Worm (Caenorhabditis elegans) whole organism, L3 larva: ENCODE results near the gene ZK616.1.
A peak's percentile ranks its signal among the peaks of the same experiment; 100 is the strongest.

Experiments
- ZK546.5 ChIP-seq: sonication (generic microtip); optimal IDR thresholded peaks from 2 replicates; lab custom pipeline; 2017; ENCODE audit warnings: missing biosample characterization, missing genetic modification characterization
- aly-2 ChIP-seq: fragments of 150-350 bp; optimal IDR thresholded peaks from 2 replicates; lab custom pipeline; 2014; ENCODE audit warnings: missing biosample characterization, missing genetic modification characterization
- ama-1 ChIP-seq: fragments of 150-350 bp; optimal IDR thresholded peaks from 2 replicates; lab custom pipeline; 2018
- ceh-28 ChIP-seq: fragments of 150-350 bp; optimal IDR thresholded peaks from 2 replicates; lab custom pipeline; 2014; ENCODE audit warnings: missing biosample characterization, missing genetic modification reagents, missing genetic modification characterization
- daf-12 ChIP-seq: fragments of 150-350 bp; optimal IDR thresholded peaks from 2 replicates; lab custom pipeline; 2014; ENCODE audit warnings: missing biosample characterization, missing genetic modification reagents, missing genetic modification characterization
- egl-27 ChIP-seq: sonication (generic microtip); optimal IDR thresholded peaks from 4 replicates; lab custom pipeline; 2017; ENCODE audit warnings: missing biosample characterization, missing genetic modification reagents, missing genetic modification characterization
- egl-5 ChIP-seq: fragments of 150-350 bp; optimal IDR thresholded peaks from 2 replicates; lab custom pipeline; 2017; ENCODE audit warnings: missing biosample characterization, missing genetic modification reagents, missing genetic modification characterization, inconsistent platforms
- elt-1 ChIP-seq: fragments of 150-350 bp; optimal IDR thresholded peaks from 2 replicates; lab custom pipeline; 2014; ENCODE audit warnings: missing biosample characterization, missing genetic modification characterization
- elt-2 ChIP-seq: sonication (generic microtip); optimal IDR thresholded peaks from 2 replicates; lab custom pipeline; 2016; ENCODE audit warnings: missing genetic modification reagents, mild to moderate bottlenecking, missing genetic modification characterization, missing compliant biosample characterization
- elt-3 ChIP-seq, 3 experiments: fragments of 150-350 bp in 1 of 3; sonication (generic microtip) in 2 of 3; optimal IDR thresholded peaks; 2 replicates in 2 of 3; 4 replicates in 1 of 3; lab custom pipeline; 2014 to 2017; ENCODE audit warnings: missing biosample characterization in 3 of 3, missing genetic modification characterization in 3 of 3
- eor-1 ChIP-seq, 2 experiments: fragments of 150-350 bp; optimal IDR thresholded peaks; 2 replicates each; lab custom pipeline; 2014 to 2018; ENCODE audit warnings: missing biosample characterization in 2 of 2, missing genetic modification characterization in 2 of 2
- fkh-2 ChIP-seq: fragments of 150-350 bp; optimal IDR thresholded peaks from 2 replicates; lab custom pipeline; 2014; ENCODE audit warnings: missing biosample characterization, missing genetic modification reagents, missing genetic modification characterization
- fos-1 ChIP-seq: fragments of 150-350 bp; optimal IDR thresholded peaks from 2 replicates; lab custom pipeline; 2014; ENCODE audit warnings: missing biosample characterization, missing genetic modification characterization
- hmg-11 ChIP-seq: sonication (generic microtip); optimal IDR thresholded peaks from 2 replicates; lab custom pipeline; 2016; ENCODE audit warnings: missing genetic modification characterization, missing compliant biosample characterization
- jun-1 ChIP-seq: fragments of 150-350 bp; optimal IDR thresholded peaks from 2 replicates; lab custom pipeline; 2014; ENCODE audit warnings: missing biosample characterization, missing genetic modification reagents, missing genetic modification characterization
- lin-15B ChIP-seq: fragments of 150-350 bp; optimal IDR thresholded peaks from 2 replicates; lab custom pipeline; 2014; ENCODE audit warnings: missing biosample characterization, missing genetic modification characterization
- lin-39 ChIP-seq: fragments of 150-350 bp; optimal IDR thresholded peaks from 2 replicates; lab custom pipeline; 2018; ENCODE audit warnings: missing biosample characterization, missing genetic modification reagents, missing genetic modification characterization
- lsy-12 ChIP-seq: sonication (generic microtip); optimal IDR thresholded peaks from 2 replicates; lab custom pipeline; 2016; ENCODE audit warnings: mild to moderate bottlenecking, missing genetic modification characterization, missing compliant biosample characterization
- nfya-1 ChIP-seq: sonication (generic microtip); optimal IDR thresholded peaks from 2 replicates; lab custom pipeline; 2017; ENCODE audit warnings: missing genetic modification characterization, mild to moderate bottlenecking, missing compliant biosample characterization, antibody characterized with exemption, moderate library complexity; ENCODE audit not compliant: insufficient read depth
- nhr-237 ChIP-seq: fragments of 150-350 bp; optimal IDR thresholded peaks from 2 replicates; lab custom pipeline; 2014; ENCODE audit warnings: missing biosample characterization, missing genetic modification characterization
- nhr-25 ChIP-seq: sonication (generic microtip); optimal IDR thresholded peaks from 2 replicates; lab custom pipeline; 2017; ENCODE audit warnings: missing biosample characterization, missing genetic modification characterization
- nhr-67 ChIP-seq: fragments of 150-350 bp; optimal IDR thresholded peaks from 2 replicates; lab custom pipeline; 2014; ENCODE audit warnings: missing biosample characterization, missing genetic modification characterization
- nhr-76 ChIP-seq: fragments of 150-350 bp; sonication (generic microtip); optimal IDR thresholded peaks from 5 replicates; lab custom pipeline; 2014; ENCODE audit warnings: missing biosample characterization, missing genetic modification characterization
- nhr-77 ChIP-seq: fragments of 150-350 bp; optimal IDR thresholded peaks from 2 replicates; lab custom pipeline; 2014; ENCODE audit warnings: missing biosample characterization, missing genetic modification characterization
- pha-4 ChIP-seq: fragments of 150-350 bp; optimal IDR thresholded peaks from 2 replicates; lab custom pipeline; 2014; ENCODE audit warnings: missing biosample characterization, missing genetic modification reagents, missing genetic modification characterization
- pqm-1 ChIP-seq: fragments of 150-350 bp; optimal IDR thresholded peaks from 2 replicates; lab custom pipeline; 2017; ENCODE audit warnings: missing biosample characterization, missing genetic modification characterization, inconsistent platforms
- sea-2 ChIP-seq: fragments of 150-350 bp; sonication (generic microtip); optimal IDR thresholded peaks from 4 replicates; lab custom pipeline; 2014; ENCODE audit warnings: missing biosample characterization, missing genetic modification reagents, missing genetic modification characterization
- tbx-2 ChIP-seq: sonication (generic microtip); optimal IDR thresholded peaks from 2 replicates; lab custom pipeline; 2016; ENCODE audit warnings: mild to moderate bottlenecking, missing genetic modification characterization, missing compliant biosample characterization
- unc-39 ChIP-seq: sonication (generic microtip); optimal IDR thresholded peaks from 4 replicates; lab custom pipeline; 2017; ENCODE audit warnings: missing biosample characterization, missing genetic modification characterization
- unc-62 ChIP-seq: fragments of 150-350 bp; sonication (generic microtip); optimal IDR thresholded peaks from 4 replicates; lab custom pipeline; 2014; ENCODE audit warnings: missing biosample characterization, missing genetic modification reagents, missing genetic modification characterization
- ztf-11 ChIP-seq: fragments of 150-350 bp; optimal IDR thresholded peaks from 2 replicates; lab custom pipeline; 2014; ENCODE audit warnings: missing biosample characterization, missing genetic modification characterization

Gene ZK616.1

ce11 chrIV:5381334-5381733, 19.4 kb upstream of the ZK616.1 start, which contains the start of gene F41H10.2:
TSS of gene F41H10.2 (plus strand) at chrIV:5381634.
- TF ChIP-seq nhr-76 (tag; lab: Kevin White, UChicago) (no peak), nhr-77 (tag; lab: Kevin White, UChicago) (no peak)

- no peak for TF ChIP-seq elt-1
- no peak for TF ChIP-seq nhr-237 (tag; lab: Kevin White, UChicago)
- no peak for TF ChIP-seq tbx-2 (tag; lab: Kevin White, UChicago)
- no peak for TF ChIP-seq lin-39 (tag; lab: Kevin White, UChicago)
- TF ChIP-seq fos-1 (tag; lab: Kevin White, UChicago), result no peak
- no peak for TF ChIP-seq nfya-1 (tag; lab: Kevin White, UChicago)
- no peak for TF ChIP-seq sea-2
- no peak for TF ChIP-seq nhr-67 (tag; lab: Kevin White, UChicago)
- no peak for TF ChIP-seq daf-12
- no peak for TF ChIP-seq jun-1
- no peak for TF ChIP-seq unc-62 (GFP tag; lab: Kevin White, UChicago)
- TF ChIP-seq ceh-28 (tag; lab: Kevin White, UChicago), result no peak
- TF ChIP-seq hmg-11 (tag; lab: Kevin White, UChicago), result no peak
- TF ChIP-seq nhr-77 (tag; lab: Kevin White, UChicago), result no peak
- TF ChIP-seq ama-1 (lab: Kevin White, UChicago), result no peak
- no peak for TF ChIP-seq eor-1 (tag; optimal IDR thresholded peaks at IDR 0.05; lab: Kevin White, UChicago)
- TF ChIP-seq egl-27 (tag; lab: Kevin White, UChicago), result no peak
Observed at ce11 chrIV:5382609-5383008, 18.1 kb upstream of the ZK616.1 start, which contains the start of gene F41H10.1. TSS of gene F41H10.1 (plus strand) at chrIV:5382909.

- TF ChIP-seq sea-2 (no peak), nfya-1 (tag; lab: Kevin White, UChicago) (no peak), ceh-28 (tag; lab: Kevin White, UChicago) (no peak), lsy-12 (no peak), elt-1 (no peak), aly-2 (tag; lab: Kevin White, UChicago) (no peak), unc-39 (tag; lab: Kevin White, UChicago) (no peak), tbx-2 (tag; lab: Kevin White, UChicago) (no peak)
- TF ChIP-seq, all 47 proteins: peak for 0
Observed at ce11 chrIV:5385020-5385419, 15.7 kb upstream of the ZK616.1 start, which contains the start of gene F41H10.12. TSS of gene F41H10.12 (plus strand) at chrIV:5385320.

- peak; percentile 77 for TF ChIP-seq ama-1 (lab: Kevin White, UChicago)
- TF ChIP-seq ZK546.5 (tag; lab: Kevin White, UChicago), result no peak
- TF ChIP-seq ztf-11 (tag; lab: Kevin White, UChicago), result no peak
- peak; percentile 67 for TF ChIP-seq pqm-1
- TF ChIP-seq egl-5, result no peak
- TF ChIP-seq fkh-2 (tag; lab: Kevin White, UChicago), result no peak
- TF ChIP-seq nhr-76 (tag; lab: Kevin White, UChicago), result no peak
- peak; percentile 85 for TF ChIP-seq elt-2 (tag; lab: Kevin White, UChicago)
- no peak for TF ChIP-seq elt-1
- TF ChIP-seq jun-1, result peak; percentile 28
- TF ChIP-seq elt-3 (tag; optimal IDR thresholded peaks at IDR 0.05; lab: Kevin White, UChicago), result no peak
- peak; percentile 55 for TF ChIP-seq pha-4 (tag; lab: Kevin White, UChicago)
- no peak for TF ChIP-seq lin-15B (tag; lab: Kevin White, UChicago)
Observed at ce11 chrIV:5388477-5389065, 12.1 kb upstream of the ZK616.1 start, which contains the start of gene elo-6. TSS of gene elo-6 (minus strand) at chrIV:5388559.

- TF ChIP-seq pha-4 (tag; lab: Kevin White, UChicago) (no peak), egl-27 (tag; lab: Kevin White, UChicago) (no peak), nhr-25 (peak; percentile 24)
Observed at ce11 chrIV:5389951-5390350, 10.8 kb upstream of the ZK616.1 start.
